Worm (Caenorhabditis elegans): ENCODE measurements around the gene T02D1.9.

ce11 chrIV:17448319-17448718, 40.9 kb upstream of the T02D1.9 start:
- TF ChIP-seq W03F9.2 (tag; optimal IDR thresholded peaks at IDR 0.05), result no peak
- TF ChIP-seq him-1 (tag; optimal IDR thresholded peaks at IDR 0.05), result no peak
